Worm (Caenorhabditis elegans): ENCODE measurements around the gene jtr-1.
A peak's percentile ranks its signal among the peaks of the same experiment; 100 is the strongest.

Gene jtr-1

ce11 chrIV:1388079-1388478 is 32.6 kb upstream of the jtr-1 start (continued):
- no peak for TF ChIP-seq mbf-1 (tag; optimal IDR thresholded peaks at IDR 0.05)
- TF ChIP-seq nhr-23 (tag; optimal IDR thresholded peaks at IDR 0.05), result no peak
- TF ChIP-seq lin-13 (GFP tag; optimal IDR thresholded peaks at IDR 0.05), result peak; percentile 50
- no peak for TF ChIP-seq nhr-237 (tag; optimal IDR thresholded peaks at IDR 0.05)
- no peak for TF ChIP-seq egl-27 (tag; optimal IDR thresholded peaks at IDR 0.05)
- peak; percentile 10 to 20 for TF ChIP-seq lsy-2 (tag; optimal IDR thresholded peaks at IDR 0.05)
- TF ChIP-seq unc-39 (tag; optimal IDR thresholded peaks at IDR 0.05), result no peak
- no peak for TF ChIP-seq ztf-11 (tag; optimal IDR thresholded peaks at IDR 0.05)
- peak; percentile 66 for TF ChIP-seq nhr-129 (tag; optimal IDR thresholded peaks at IDR 0.05)
- TF ChIP-seq peb-1 (tag; optimal IDR thresholded peaks at IDR 0.05), result no peak
- TF ChIP-seq nhr-77 (tag; optimal IDR thresholded peaks at IDR 0.05), result no peak
- TF ChIP-seq unc-55 (GFP tag; optimal IDR thresholded peaks at IDR 0.05), result peak; percentile 42
- no peak for TF ChIP-seq ama-1 (optimal IDR thresholded peaks at IDR 0.05)
- TF ChIP-seq nhr-21 (tag; optimal IDR thresholded peaks at IDR 0.05), result peak; percentile 23
- peak; percentile 19 for TF ChIP-seq fos-1 (tag; optimal IDR thresholded peaks at IDR 0.05)
- no peak for TF ChIP-seq elt-1 (tag; optimal IDR thresholded peaks at IDR 0.05)
- TF ChIP-seq ceh-16 (tag; optimal IDR thresholded peaks at IDR 0.05), result no peak
- peak; percentile 49 for TF ChIP-seq sma-3 (GFP tag; optimal IDR thresholded peaks at IDR 0.05)
- TF ChIP-seq lin-11 (tag; optimal IDR thresholded peaks at IDR 0.05), result peak; percentile 28
- peak; percentile 6 for TF ChIP-seq F13H6.1 (tag; optimal IDR thresholded peaks at IDR 0.05)
- no peak for TF ChIP-seq nhr-11 (tag; optimal IDR thresholded peaks at IDR 0.05)
- no peak for TF ChIP-seq alr-1 (tag; optimal IDR thresholded peaks at IDR 0.05)

ce11 chrIV:1389021-1389420 is 31.7 kb upstream of the jtr-1 start:
- TF ChIP-seq blmp-1 (tag; optimal IDR thresholded peaks at IDR 0.05; ENCODE audit: insufficient read depth) (peak; percentile 11), gmeb-1 (tag; optimal IDR thresholded peaks at IDR 0.05) (peak; percentile 4), nhr-25 (tag; optimal IDR thresholded peaks at IDR 0.05) (peak; percentile 58), sma-3 (GFP tag; optimal IDR thresholded peaks at IDR 0.05) (peak; percentile 46), C34F6.9 (tag; optimal IDR thresholded peaks at IDR 0.05) (peak; percentile 3), skn-1 (tag; optimal IDR thresholded peaks at IDR 0.05) (no peak)

ce11 chrIV:1389599-1389998 is 31.1 kb upstream of the jtr-1 start:
- no peak for TF ChIP-seq elt-1 (tag; optimal IDR thresholded peaks at IDR 0.05)
- no peak for TF ChIP-seq nhr-11 (tag; optimal IDR thresholded peaks at IDR 0.05)
- TF ChIP-seq nhr-77 (tag; optimal IDR thresholded peaks at IDR 0.05), result no peak
- TF ChIP-seq nhr-237 (tag; optimal IDR thresholded peaks at IDR 0.05), result no peak
- TF ChIP-seq lin-13 (GFP tag; optimal IDR thresholded peaks at IDR 0.05), result no peak
- TF ChIP-seq snpc-4 (tag; optimal IDR thresholded peaks at IDR 0.05), result no peak
- TF ChIP-seq F13H6.1 (tag; optimal IDR thresholded peaks at IDR 0.05), result no peak
- no peak for TF ChIP-seq sem-4 (tag; optimal IDR thresholded peaks at IDR 0.05)
- TF ChIP-seq crh-2 (tag; optimal IDR thresholded peaks at IDR 0.05), result peak; percentile 12
- TF ChIP-seq ztf-1 (GFP tag; conservative IDR thresholded peaks at IDR 0.05), result no peak
- TF ChIP-seq fos-1 (tag; optimal IDR thresholded peaks at IDR 0.05), result peak; percentile 80

- TF ChIP-seq aly-2 (tag; optimal IDR thresholded peaks at IDR 0.05) (no peak), zag-1 (tag; optimal IDR thresholded peaks at IDR 0.05) (no peak), gmeb-1 (tag; optimal IDR thresholded peaks at IDR 0.05) (no peak)
These were observed 30.6 kb upstream of the jtr-1 start for ce11 chrIV:1390102-1390501.

ce11 chrIV:1391446-1391845 is 29.3 kb upstream of the jtr-1 start:
- TF ChIP-seq F13H6.1 (tag; optimal IDR thresholded peaks at IDR 0.05) (no peak), ceh-82 (tag; optimal IDR thresholded peaks at IDR 0.05) (no peak), lin-13 (GFP tag; optimal IDR thresholded peaks at IDR 0.05) (no peak)

- TF ChIP-seq nhr-23 (tag; optimal IDR thresholded peaks at IDR 0.05) (no peak), nhr-6 (tag; optimal IDR thresholded peaks at IDR 0.05) (no peak), R02D3.7 (tag; optimal IDR thresholded peaks at IDR 0.05) (no peak), dmd-4 (tag; optimal IDR thresholded peaks at IDR 0.05) (no peak), elt-1 (tag; optimal IDR thresholded peaks at IDR 0.05) (no peak)
These were observed 26.7 kb upstream of the jtr-1 start for ce11 chrIV:1394077-1394476.
